Fruit fly (Drosophila melanogaster) whole organism, embryonic: ENCODE data around the gene Srg3.

ENCODE experiments used
- Asciz ChIP-seq: fragments of 200-800 bp; sonication (Bioruptor generic); optimal IDR thresholded peaks from 2 replicates; lab custom pipeline; 2017; ENCODE audit warnings: missing biosample characterization, mild to moderate bottlenecking, missing genetic modification characterization, missing genetic modification reagents
- Atf-2 ChIP-seq: fragments of 200-800 bp; sonication (Bioruptor generic); optimal IDR thresholded peaks from 2 replicates; lab custom pipeline; 2016; ENCODE audit warnings: missing biosample characterization, missing genetic modification characterization
- C15 ChIP-seq: fragments of 200-800 bp; sonication (Bioruptor generic); IDR thresholded peaks from 3 replicates; pipeline ENCODE4 v1.3.6; 2022; ENCODE audit warnings: missing biosample characterization, missing genetic modification characterization
- CG11504 ChIP-seq: fragments of 200-800 bp; sonication (Bioruptor generic); optimal IDR thresholded peaks from 3 replicates; lab custom pipeline; 2019; ENCODE audit warnings: missing biosample characterization, mild to moderate bottlenecking, missing genetic modification characterization, moderate library complexity
- CG12236 ChIP-seq: fragments of 200-800 bp; sonication (Bioruptor generic); optimal IDR thresholded peaks from 2 replicates; lab custom pipeline; 2016; ENCODE audit warnings: missing biosample characterization, missing genetic modification characterization
- CG13424 ChIP-seq: fragments of 200-800 bp; sonication (Bioruptor generic); optimal IDR thresholded peaks from 2 replicates; lab custom pipeline; 2019; ENCODE audit warnings: missing biosample characterization, mild to moderate bottlenecking, missing genetic modification characterization, moderate library complexity
- CG14710 ChIP-seq: fragments of 200-800 bp; sonication (Bioruptor generic); optimal IDR thresholded peaks from 3 replicates; lab custom pipeline; 2019; ENCODE audit warnings: missing biosample characterization, mild to moderate bottlenecking, missing genetic modification characterization, moderate library complexity
- CG1529 ChIP-seq: fragments of 200-800 bp; sonication (Bioruptor generic); optimal IDR thresholded peaks from 3 replicates; lab custom pipeline; 2018; ENCODE audit warnings: missing biosample characterization, missing genetic modification characterization
- CG15479 ChIP-seq: fragments of 200-800 bp; sonication (Bioruptor generic); optimal IDR thresholded peaks from 3 replicates; lab custom pipeline; 2019; ENCODE audit warnings: missing biosample characterization, mild to moderate bottlenecking, missing genetic modification characterization, moderate library complexity
- CG1602 ChIP-seq: fragments of 200-800 bp; sonication (Bioruptor generic); optimal IDR thresholded peaks from 3 replicates; lab custom pipeline; 2016; ENCODE audit warnings: missing biosample characterization, missing genetic modification characterization
- CG16813 ChIP-seq: fragments of 200-800 bp; sonication (Bioruptor generic); IDR thresholded peaks from 3 replicates; pipeline ENCODE4 v1.3.6; 2022; ENCODE audit warnings: missing biosample characterization, missing genetic modification characterization; ENCODE audit not compliant: partially characterized antibody
- CG30403 ChIP-seq: fragments of 200-800 bp; sonication (Bioruptor generic); optimal IDR thresholded peaks from 3 replicates; lab custom pipeline; 2016; ENCODE audit warnings: missing biosample characterization, missing genetic modification characterization
- CG31224 ChIP-seq: fragments of 200-800 bp; sonication (Bioruptor generic); IDR thresholded peaks from 2 replicates; pipeline ENCODE4 v1.3.6; 2022; ENCODE audit warnings: missing biosample characterization, missing genetic modification characterization
- CG32532 ChIP-seq: fragments of 200-800 bp; sonication (Bioruptor generic); IDR thresholded peaks from 2 replicates; pipeline ENCODE4 v1.3.6; 2022; ENCODE audit warnings: missing biosample characterization, missing genetic modification characterization
- CG32772 ChIP-seq: fragments of 200-800 bp; sonication (Bioruptor generic); IDR thresholded peaks from 2 replicates; pipeline ENCODE4 v1.3.6; 2022; ENCODE audit warnings: missing biosample characterization, missing genetic modification characterization
- CG34224 ChIP-seq: fragments of 200-800 bp; sonication (Bioruptor generic); IDR thresholded peaks from 3 replicates; pipeline ENCODE4 v1.3.6; 2022; ENCODE audit warnings: missing biosample characterization, missing genetic modification characterization; ENCODE audit not compliant: partially characterized antibody
- CG7839 ChIP-seq: fragments of 200-800 bp; sonication (Bioruptor generic); optimal IDR thresholded peaks from 3 replicates; lab custom pipeline; 2018; ENCODE audit warnings: missing biosample characterization, mild to moderate bottlenecking, missing genetic modification characterization, moderate library complexity
- CG7987 ChIP-seq: fragments of 200-800 bp; sonication (Bioruptor generic); optimal IDR thresholded peaks from 2 replicates; lab custom pipeline; 2018; ENCODE audit warnings: missing biosample characterization, mild to moderate bottlenecking, missing genetic modification characterization, moderate library complexity
- CG8478 ChIP-seq: fragments of >200 bp; optimal IDR thresholded peaks from 2 replicates; lab custom pipeline; 2018
- CG8924 ChIP-seq: fragments of 200-800 bp; optimal IDR thresholded peaks from 3 replicates; lab custom pipeline; 2019; ENCODE audit warnings: missing biosample characterization, mild to moderate bottlenecking, missing genetic modification characterization, moderate library complexity
- CHES-1-like ChIP-seq: fragments of 200-800 bp; sonication (Bioruptor generic); optimal IDR thresholded peaks from 2 replicates; lab custom pipeline; 2016; ENCODE audit warnings: missing biosample characterization, missing genetic modification characterization
- CrebB ChIP-seq: fragments of 200-800 bp; sonication (Bioruptor generic); optimal IDR thresholded peaks from 3 replicates; lab custom pipeline; 2018; ENCODE audit warnings: missing biosample characterization, mild to moderate bottlenecking, missing genetic modification characterization
- Fer3 ChIP-seq: fragments of 200-800 bp; sonication (Bioruptor generic); optimal IDR thresholded peaks from 2 replicates; lab custom pipeline; 2018; ENCODE audit warnings: missing biosample characterization, mild to moderate bottlenecking, missing genetic modification characterization, moderate library complexity
- NC2β ChIP-seq: fragments of 200-800 bp; sonication (Bioruptor generic); optimal IDR thresholded peaks from 2 replicates; lab custom pipeline; 2016; ENCODE audit warnings: missing biosample characterization, missing genetic modification characterization
- Opbp ChIP-seq: fragments of 200-800 bp; sonication (Bioruptor generic); IDR thresholded peaks from 3 replicates; pipeline ENCODE4 v1.3.6; 2022; ENCODE audit warnings: missing biosample characterization, missing genetic modification characterization; ENCODE audit not compliant: partially characterized antibody
- Pdp1 ChIP-seq, 2 experiments: fragments of 200-800 bp; sonication (Bioruptor generic); optimal IDR thresholded peaks; 3 replicates each; lab custom pipeline; 2016; ENCODE audit warnings: missing biosample characterization in 2 of 2, missing genetic modification characterization in 2 of 2, mild to moderate bottlenecking in 1 of 2, moderate library complexity in 1 of 2
- Rfx ChIP-seq: fragments of 200-800 bp; sonication (Bioruptor generic); IDR thresholded peaks from 2 replicates; pipeline ENCODE4 v1.3.6; 2022; ENCODE audit warnings: missing biosample characterization, missing genetic modification characterization
- Stat92E ChIP-seq, 3 experiments: fragments of >200 bp in 2 of 3; fragments of 200-800 bp in 1 of 3; sonication (Bioruptor generic) in 1 of 3; optimal IDR thresholded peaks; 2 replicates each; lab custom pipeline; 2017 to 2019; ENCODE audit warnings: missing biosample characterization in 3 of 3, missing genetic modification characterization in 3 of 3, mild to moderate bottlenecking in 1 of 3, moderate library complexity in 1 of 3
- Vsx1 ChIP-seq: fragments of 200-800 bp; sonication (Bioruptor generic); optimal IDR thresholded peaks from 2 replicates; lab custom pipeline; 2017; ENCODE audit warnings: missing biosample characterization, mild to moderate bottlenecking, missing genetic modification characterization, missing genetic modification reagents
- Xrp1 ChIP-seq: fragments of 200-800 bp; sonication (Bioruptor generic); IDR thresholded peaks from 2 replicates; pipeline ENCODE4 v1.3.6; 2022; ENCODE audit warnings: missing biosample characterization, missing genetic modification characterization
- aop ChIP-seq: fragments of 200-800 bp; sonication (Bioruptor generic); IDR thresholded peaks from 2 replicates; pipeline ENCODE4 v1.3.6; 2022; ENCODE audit warnings: missing biosample characterization, missing genetic modification characterization
- bigmax ChIP-seq: fragments of 200-800 bp; sonication (Bioruptor generic); optimal IDR thresholded peaks from 2 replicates; lab custom pipeline; 2018; ENCODE audit warnings: missing biosample characterization, mild to moderate bottlenecking, missing genetic modification characterization
- chinmo ChIP-seq: fragments of 200-800 bp; sonication (Bioruptor generic); IDR thresholded peaks from 4 replicates; pipeline ENCODE4 v1.3.6; 2022; ENCODE audit warnings: missing biosample characterization, missing genetic modification characterization; ENCODE audit not compliant: partially characterized antibody
- corto ChIP-seq: fragments of 200-800 bp; sonication (Bioruptor generic); optimal IDR thresholded peaks from 2 replicates; lab custom pipeline; 2016; ENCODE audit warnings: missing biosample characterization, mild to moderate bottlenecking, missing genetic modification characterization, moderate library complexity
- cwo ChIP-seq: fragments of 200-800 bp; sonication (Bioruptor generic); optimal IDR thresholded peaks from 3 replicates; lab custom pipeline; 2017; ENCODE audit warnings: missing biosample characterization, missing genetic modification characterization, mild to moderate bottlenecking, moderate library complexity, missing genetic modification reagents
- dati ChIP-seq: fragments of 200-800 bp; sonication (Bioruptor generic); IDR thresholded peaks from 2 replicates; pipeline ENCODE4 v1.3.6; 2022; ENCODE audit warnings: missing biosample characterization, missing genetic modification characterization
- dimm ChIP-seq: fragments of 200-800 bp; sonication (Bioruptor generic); IDR thresholded peaks from 2 replicates; pipeline ENCODE4 v1.3.6; 2022; ENCODE audit warnings: missing biosample characterization, missing genetic modification characterization
- dmrt11E ChIP-seq: fragments of 200-800 bp; sonication (Bioruptor generic); optimal IDR thresholded peaks from 3 replicates; lab custom pipeline; 2018; ENCODE audit warnings: missing biosample characterization, mild to moderate bottlenecking, missing genetic modification characterization, moderate library complexity
- fd64A ChIP-seq: fragments of 200-800 bp; sonication (Bioruptor generic); optimal IDR thresholded peaks from 3 replicates; lab custom pipeline; 2018; ENCODE audit warnings: missing biosample characterization, mild to moderate bottlenecking, missing genetic modification characterization
- gro ChIP-seq: fragments of 200-800 bp; sonication (Bioruptor generic); optimal IDR thresholded peaks from 2 replicates; lab custom pipeline; 2016; ENCODE audit warnings: missing biosample characterization, missing genetic modification characterization
- gsb-n ChIP-seq: fragments of 200-800 bp; sonication (Bioruptor generic); optimal IDR thresholded peaks from 3 replicates; lab custom pipeline; 2018; ENCODE audit warnings: missing biosample characterization, mild to moderate bottlenecking, missing genetic modification characterization
- nmo ChIP-seq: fragments of 200-800 bp; sonication (Bioruptor generic); optimal IDR thresholded peaks from 2 replicates; lab custom pipeline; 2018; ENCODE audit warnings: missing biosample characterization, mild to moderate bottlenecking, missing genetic modification characterization, moderate library complexity
- odd ChIP-seq: fragments of 200-800 bp; sonication (Bioruptor generic); optimal IDR thresholded peaks from 2 replicates; lab custom pipeline; 2017; ENCODE audit warnings: missing biosample characterization, mild to moderate bottlenecking, missing genetic modification characterization
- p53 ChIP-seq: fragments of 200-800 bp; sonication (Bioruptor generic); optimal IDR thresholded peaks from 2 replicates; lab custom pipeline; 2016; ENCODE audit warnings: missing biosample characterization, missing genetic modification characterization
- rib ChIP-seq: fragments of 200-800 bp; sonication (Bioruptor generic); IDR thresholded peaks from 2 replicates; pipeline ENCODE4 v1.3.6; 2022; ENCODE audit warnings: missing biosample characterization, missing genetic modification characterization
- sna ChIP-seq: fragments of 200-800 bp; sonication (Bioruptor generic); IDR thresholded peaks from 2 replicates; pipeline ENCODE4 v1.3.6; 2022; ENCODE audit warnings: missing biosample characterization, missing genetic modification characterization; ENCODE audit not compliant: partially characterized antibody
- tgo ChIP-seq: fragments of 200-800 bp; sonication (Bioruptor generic); IDR thresholded peaks from 3 replicates; pipeline ENCODE4 v1.3.6; 2022; ENCODE audit warnings: missing biosample characterization, missing genetic modification characterization
- unpg ChIP-seq: fragments of 200-800 bp; sonication (Bioruptor generic); optimal IDR thresholded peaks from 3 replicates; lab custom pipeline; 2018; ENCODE audit warnings: missing biosample characterization, mild to moderate bottlenecking, missing genetic modification characterization, moderate library complexity
- vnd ChIP-seq: fragments of 200-800 bp; sonication (Bioruptor generic); IDR thresholded peaks from 3 replicates; pipeline ENCODE4 v1.3.6; 2022; ENCODE audit warnings: missing biosample characterization, missing genetic modification characterization; ENCODE audit not compliant: partially characterized antibody
- vvl ChIP-seq: fragments of 200-800 bp; sonication (Bioruptor generic); IDR thresholded peaks from 2 replicates; pipeline ENCODE4 v1.3.6; 2022; ENCODE audit warnings: missing biosample characterization, missing genetic modification characterization

Srg3 gene

dm6 chr3L:9476829-9477228 lies 33.8 kb downstream of the Srg3 start, which contains the start of the genes Uch-L5 and Jarid2 (continued):
- TF ChIP-seq CG1529 (GFP tag; lab: Kevin White, UChicago) (no peak), CG1602 (GFP tag; lab: Kevin White, UChicago) (no peak), nmo (GFP tag; lab: Kevin White, UChicago) (peak; percentile 57), vnd (GFP tag; lab: Robert Waterston, UW) (no peak), CG32532 (GFP tag; lab: Robert Waterston, UW) (0 out of 2 replicates have a peak, but pooled peaks have one; percentile 23), tgo (GFP tag; lab: Robert Waterston, UW) (no peak), corto (no peak), Atf-2 (GFP tag; lab: Kevin White, UChicago) (peak; percentile 9), CG31224 (no peak), CG7987 (GFP tag; lab: Kevin White, UChicago) (peak; percentile 72), dmrt11E (no peak), dimm (GFP tag; lab: Robert Waterston, UW) (no peak), bigmax (GFP tag; lab: Kevin White, UChicago) (peak; percentile 53), cwo (GFP tag; lab: Kevin White, UChicago) (no peak), CG12236 (GFP tag; lab: Kevin White, UChicago) (no peak), CHES-1-like (GFP tag; lab: Kevin White, UChicago) (peak; percentile 94), CrebB (tag; lab: Kevin White, UChicago) (peak; percentile 58), gsb-n (tag; lab: Kevin White, UChicago) (no peak), Asciz (GFP tag; lab: Kevin White, UChicago) (no peak), CG14710 (tag; lab: Kevin White, UChicago) (peak; percentile 68), odd (GFP tag; lab: Kevin White, UChicago) (no peak), CG7839 (tag; lab: Kevin White, UChicago) (no peak), gro (no peak), Rfx (GFP tag; lab: Robert Waterston, UW) (peak; percentile 78), sna (GFP tag; lab: Robert Waterston, UW) (no peak)

- peak; percentile 38 for TF ChIP-seq CG8924
- TF ChIP-seq Fer3 (tag; lab: Kevin White, UChicago): no peak
- TF ChIP-seq Pdp1 (GFP tag; optimal IDR thresholded peaks at IDR 0.05; lab: Kevin White, UChicago): peak in 1 of 2 experiments; percentile 18
- no peak for TF ChIP-seq CG13424
- TF ChIP-seq Stat92E (GFP tag; optimal IDR thresholded peaks at IDR 0.05; lab: Kevin White, UChicago): peak in 1 of 3 experiments; percentile 56
- no peak for TF ChIP-seq Opbp (GFP tag; lab: Robert Waterston, UW)
- no peak for TF ChIP-seq CG12236 (GFP tag; lab: Kevin White, UChicago)
- no peak for TF ChIP-seq Vsx1 (GFP tag; lab: Kevin White, UChicago)
- TF ChIP-seq CG8478 (lab: Kevin White, UChicago): no peak
- 0 out of 3 replicates have a peak, but pooled peaks have one; percentile 16 for TF ChIP-seq CG16813 (GFP tag; lab: Robert Waterston, UW)
- no peak for TF ChIP-seq C15
- TF ChIP-seq CG34224 (GFP tag; lab: Robert Waterston, UW): no peak
- TF ChIP-seq Xrp1 (GFP tag; lab: Robert Waterston, UW): no peak
- no peak for TF ChIP-seq rib (GFP tag; lab: Robert Waterston, UW)
- TF ChIP-seq NC2β: no peak
- TF ChIP-seq vvl (GFP tag; lab: Robert Waterston, UW): no peak
- TF ChIP-seq CG32772: no peak
- TF ChIP-seq p53 (GFP tag; lab: Kevin White, UChicago): no peak
- no peak for TF ChIP-seq CG30403
- TF ChIP-seq CG11504 (tag; lab: Kevin White, UChicago): no peak
- no peak for TF ChIP-seq aop (GFP tag; lab: Robert Waterston, UW)
- no peak for TF ChIP-seq fd64A
- no peak for TF ChIP-seq dati
- no peak for TF ChIP-seq unpg
- no peak for TF ChIP-seq CG15479 (GFP tag; lab: Kevin White, UChicago)
- no peak for TF ChIP-seq chinmo
Observed at dm6 chr3L:9487586-9487985, 44.6 kb downstream of the Srg3 start, which contains the start of gene pall. TSS of gene pall (minus strand) at chr3L:9487790.
